Fruit fly (Drosophila melanogaster) whole organism: ENCODE data around the gene Cpr78Cb.

Source experiments
- CG8478 ChIP-seq: fragments of >200 bp; optimal IDR thresholded peaks from 2 replicates; lab custom pipeline; 2018; ENCODE audit warnings: inconsistent platforms
- Dll ChIP-seq: fragments of >200 bp; optimal IDR thresholded peaks from 2 replicates; lab custom pipeline; 2017
- EcR ChIP-seq, 2 experiments: fragments of >200 bp; optimal IDR thresholded peaks; 2 replicates each; lab custom pipeline; 2017; ENCODE audit warnings: missing biosample characterization in 2 of 2, missing genetic modification characterization in 2 of 2, missing genetic modification reagents in 2 of 2
- pan ChIP-seq: fragments of >200 bp; optimal IDR thresholded peaks from 2 replicates; lab custom pipeline; 2017
- psq ChIP-seq: fragments of >200 bp; optimal IDR thresholded peaks from 2 replicates; lab custom pipeline; 2017
- usp ChIP-seq: fragments of >200 bp; optimal IDR thresholded peaks from 2 replicates; lab custom pipeline; 2017; ENCODE audit warnings: missing biosample characterization, missing genetic modification characterization, mixed read lengths

Gene Cpr78Cb

dm6 chr3L:21280996-21281691 is 13.1 kb upstream of the Cpr78Cb start, which contains the start of gene ppl:
TSS of gene ppl (minus strand) at chr3L:21281506.
- TF ChIP-seq EcR (GFP tag; optimal IDR thresholded peaks at IDR 0.05; lab: Kevin White, UChicago) (no peak), Dll (no peak), pan (lab: Kevin White, UChicago) (no peak), CG8478 (lab: Kevin White, UChicago) (no peak), psq (lab: Kevin White, UChicago) (no peak), usp (GFP tag; lab: Kevin White, UChicago) (no peak)

dm6 chr3L:21281706-21282105 is 12.6 kb upstream of the Cpr78Cb start:
- TF ChIP-seq psq (lab: Kevin White, UChicago) (no peak), pan (lab: Kevin White, UChicago) (no peak), EcR (GFP tag; optimal IDR thresholded peaks at IDR 0.05; lab: Kevin White, UChicago) (no peak), usp (GFP tag; lab: Kevin White, UChicago) (no peak), Dll (no peak), CG8478 (lab: Kevin White, UChicago) (no peak)

- TF ChIP-seq CG8478 (lab: Kevin White, UChicago) (no peak), usp (GFP tag; lab: Kevin White, UChicago) (no peak), Dll (no peak), EcR (GFP tag; optimal IDR thresholded peaks at IDR 0.05; lab: Kevin White, UChicago) (no peak), psq (lab: Kevin White, UChicago) (no peak), pan (lab: Kevin White, UChicago) (no peak)
These were observed 11.6 kb upstream of the Cpr78Cb start for dm6 chr3L:21282741-21283140.

- no peak for TF ChIP-seq EcR (GFP tag; optimal IDR thresholded peaks at IDR 0.05; lab: Kevin White, UChicago)
- TF ChIP-seq CG8478 (lab: Kevin White, UChicago) = no peak
- TF ChIP-seq usp (GFP tag; lab: Kevin White, UChicago) = no peak
- no peak for TF ChIP-seq pan (lab: Kevin White, UChicago)
- TF ChIP-seq psq (lab: Kevin White, UChicago) = no peak
- no peak for TF ChIP-seq Dll
These were observed 10.5 kb upstream of the Cpr78Cb start for dm6 chr3L:21283795-21284194.

dm6 chr3L:21284720-21285638 is 9.3 kb upstream of the Cpr78Cb start:
- TF ChIP-seq CG8478 (lab: Kevin White, UChicago) = no peak
- TF ChIP-seq Dll = no peak
- TF ChIP-seq psq (lab: Kevin White, UChicago) = no peak
- no peak for TF ChIP-seq EcR (GFP tag; optimal IDR thresholded peaks at IDR 0.05; lab: Kevin White, UChicago)
- no peak for TF ChIP-seq pan (lab: Kevin White, UChicago)
- TF ChIP-seq usp (GFP tag; lab: Kevin White, UChicago) = no peak

dm6 chr3L:21285639-21286338 is 8.5 kb upstream of the Cpr78Cb start, which contains the start of the genes CG12974 and pzg:
TSS of gene CG12974 (minus strand) at chr3L:21285962.
TSS of gene pzg (plus strand) at chr3L:21286099.
- no peak for TF ChIP-seq Dll
- no peak for TF ChIP-seq pan (lab: Kevin White, UChicago)
- TF ChIP-seq psq (lab: Kevin White, UChicago) = no peak
- peak; percentile 83 for TF ChIP-seq CG8478 (lab: Kevin White, UChicago)
- peak; percentile 46 to 71 for TF ChIP-seq EcR (GFP tag; optimal IDR thresholded peaks at IDR 0.05; lab: Kevin White, UChicago)
- no peak for TF ChIP-seq usp (GFP tag; lab: Kevin White, UChicago)

- TF ChIP-seq psq (lab: Kevin White, UChicago) = no peak
- peak in 1 of 2 experiments; percentile 2 for TF ChIP-seq EcR (GFP tag; optimal IDR thresholded peaks at IDR 0.05; lab: Kevin White, UChicago)
These were observed 4.0 kb upstream of the Cpr78Cb start for dm6 chr3L:21290336-21290735.

dm6 chr3L:21291055-21291454 is 3.2 kb upstream of the Cpr78Cb start:
- TF ChIP-seq EcR (GFP tag; optimal IDR thresholded peaks at IDR 0.05; lab: Kevin White, UChicago) = no peak
- no peak for TF ChIP-seq CG8478 (lab: Kevin White, UChicago)
- no peak for TF ChIP-seq Dll
- TF ChIP-seq psq (lab: Kevin White, UChicago) = no peak
- no peak for TF ChIP-seq pan (lab: Kevin White, UChicago)
- no peak for TF ChIP-seq usp (GFP tag; lab: Kevin White, UChicago)

- TF ChIP-seq Dll (no peak), EcR (GFP tag; optimal IDR thresholded peaks at IDR 0.05; lab: Kevin White, UChicago) (no peak), pan (lab: Kevin White, UChicago) (no peak), psq (lab: Kevin White, UChicago) (no peak), CG8478 (lab: Kevin White, UChicago) (no peak), usp (GFP tag; lab: Kevin White, UChicago) (no peak)
These were observed 1.6 kb upstream of the Cpr78Cb start, which contains the start of gene Cpr78Ca for dm6 chr3L:21292700-21293099. TSS of gene Cpr78Ca (minus strand) at chr3L:21292800.

dm6 chr3L:21297703-21298102 is 3.4 kb downstream of the Cpr78Cb start, which contains the start of gene Edg78E:
TSS of gene Edg78E (minus strand) at chr3L:21297803.
- TF ChIP-seq pan (lab: Kevin White, UChicago) (no peak), usp (GFP tag; lab: Kevin White, UChicago) (no peak), Dll (no peak), psq (lab: Kevin White, UChicago) (no peak), EcR (GFP tag; optimal IDR thresholded peaks at IDR 0.05; lab: Kevin White, UChicago) (no peak), CG8478 (lab: Kevin White, UChicago) (no peak)
